Worm (Caenorhabditis elegans): ENCODE results near the gene gldi-9.

DNA sequence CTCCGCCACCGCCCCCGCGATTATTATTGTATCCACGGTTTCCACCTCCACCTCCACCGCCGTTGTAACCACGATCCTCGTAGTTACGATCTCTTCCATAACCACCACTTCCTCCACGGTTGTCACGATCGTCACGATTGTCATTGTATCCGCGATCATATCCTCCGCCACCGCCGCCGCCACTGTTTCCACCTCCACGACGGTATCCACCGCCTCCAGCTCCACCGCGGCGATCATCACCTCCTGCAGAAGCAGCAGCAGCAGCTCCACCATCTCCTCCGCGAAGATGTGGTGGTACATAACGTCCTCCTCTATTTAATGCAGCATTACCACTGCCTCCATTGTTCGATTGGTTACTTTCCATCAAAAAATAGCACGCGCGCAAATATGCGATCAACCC lies 22.5 kb upstream of the gldi-9 start, which contains the start of gene laf-1:
- no peak for TF ChIP-seq ama-1 (optimal IDR thresholded peaks at IDR 0.05)
- no peak for TF ChIP-seq tra-4 (tag; optimal IDR thresholded peaks at IDR 0.05)
- no peak for TF ChIP-seq hmbx-1 (tag; optimal IDR thresholded peaks at IDR 0.05)
- no peak for TF ChIP-seq F13C5.2 (tag; optimal IDR thresholded peaks at IDR 0.05)
- TF ChIP-seq hmg-4 (GFP tag; optimal IDR thresholded peaks at IDR 0.05): no peak
- TF ChIP-seq aly-1 (tag; optimal IDR thresholded peaks at IDR 0.05): no peak
- TF ChIP-seq tbx-37 (GFP tag; conservative IDR thresholded peaks at IDR 0.05): no peak
- no peak for TF ChIP-seq B0310.2 (tag; optimal IDR thresholded peaks at IDR 0.05)
- no peak for TF ChIP-seq sea-1 (GFP tag; conservative IDR thresholded peaks at IDR 0.05)
- TF ChIP-seq ets-7 (tag; optimal IDR thresholded peaks at IDR 0.05): no peak
- TF ChIP-seq scrt-1 (GFP tag; IDR thresholded peaks at IDR 0.05): no peak
- TF ChIP-seq hnd-1 (tag; optimal IDR thresholded peaks at IDR 0.05): no peak
